Fruit fly (Drosophila melanogaster): Measurements from ENCODE around the gene CG33298.

The CG33298 gene

DNA sequence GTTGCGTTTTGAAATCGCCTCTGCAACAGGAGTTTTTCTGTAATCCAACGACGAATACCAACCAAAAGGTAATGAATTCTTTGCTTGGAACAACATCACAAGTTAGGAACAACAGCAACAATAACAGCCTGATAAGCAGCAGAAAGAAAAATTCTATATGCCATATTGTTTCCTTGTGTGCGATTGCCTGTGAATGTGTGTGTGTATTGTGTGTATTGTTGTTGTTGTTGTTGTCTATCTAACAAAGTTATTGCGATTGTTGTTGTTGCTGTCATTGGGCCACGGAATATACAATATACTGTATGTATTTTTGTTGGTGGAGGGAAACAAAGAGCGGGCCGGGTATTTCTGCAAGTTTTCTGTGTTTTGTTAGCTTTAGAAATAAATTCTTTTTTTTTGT lies 73.9 kb downstream of the CG33298 start:
- TF ChIP-seq ey (GFP tag; optimal IDR thresholded peaks at IDR 0.05) (no peak), br (GFP tag; optimal IDR thresholded peaks at IDR 0.05) (no peak), Mio (GFP tag; optimal IDR thresholded peaks at IDR 0.05) (no peak), CrebA (GFP tag; optimal IDR thresholded peaks at IDR 0.05; ENCODE audit: borderline replicate concordance) (no peak), Dfd (GFP tag; optimal IDR thresholded peaks at IDR 0.05) (no peak), Dif (GFP tag; optimal IDR thresholded peaks at IDR 0.05; ENCODE audit: partially characterized antibody) (no peak), woc (GFP tag; optimal IDR thresholded peaks at IDR 0.05) (no peak), lola (GFP tag; optimal IDR thresholded peaks at IDR 0.05) (no peak), GATAd (GFP tag; optimal IDR thresholded peaks at IDR 0.05) (no peak), dl (GFP tag; optimal IDR thresholded peaks at IDR 0.05; ENCODE audit: insufficient read depth in 1 of 2, partially characterized antibody in 2 of 2) (no peak), Vsx2 (GFP tag; optimal IDR thresholded peaks at IDR 0.05; ENCODE audit: partially characterized antibody) (no peak), psq (GFP tag; optimal IDR thresholded peaks at IDR 0.05) (no peak), HLH106 (tag; optimal IDR thresholded peaks at IDR 0.05) (no peak), Rel (GFP tag; optimal IDR thresholded peaks at IDR 0.05) (no peak), Rel (tag; optimal IDR thresholded peaks at IDR 0.05) (no peak), Abd-B (GFP tag; optimal IDR thresholded peaks at IDR 0.05) (no peak), sage (GFP tag; optimal IDR thresholded peaks at IDR 0.05) (no peak), dmrt93B (GFP tag; optimal IDR thresholded peaks at IDR 0.05) (no peak), Hr83 (GFP tag; optimal IDR thresholded peaks at IDR 0.05; ENCODE audit: poor library complexity, severe bottlenecking) (no peak)

- TF ChIP-seq CG9705 (GFP tag; optimal IDR thresholded peaks at IDR 0.05) (peak; percentile 82), dl (GFP tag; optimal IDR thresholded peaks at IDR 0.05; ENCODE audit: insufficient read depth in 1 of 2, partially characterized antibody in 2 of 2) (no peak), Sp1 (GFP tag; optimal IDR thresholded peaks at IDR 0.05) (peak; percentile 95), brk (GFP tag; optimal IDR thresholded peaks at IDR 0.05) (no peak), CG32264 (GFP tag; optimal IDR thresholded peaks at IDR 0.05) (peak; percentile 61), psq (GFP tag; optimal IDR thresholded peaks at IDR 0.05) (peak; percentile 93), sage (GFP tag; optimal IDR thresholded peaks at IDR 0.05) (peak; percentile 93), br (GFP tag; optimal IDR thresholded peaks at IDR 0.05) (peak; percentile 90), HLH106 (tag; optimal IDR thresholded peaks at IDR 0.05) (peak; percentile 94), Jra (GFP tag; optimal IDR thresholded peaks at IDR 0.05) (peak; percentile 35), Hnf4 (GFP tag; optimal IDR thresholded peaks at IDR 0.05) (peak; percentile 73), Dif (GFP tag; optimal IDR thresholded peaks at IDR 0.05; ENCODE audit: partially characterized antibody) (no peak), Abd-B (GFP tag; optimal IDR thresholded peaks at IDR 0.05) (no peak), dmrt93B (GFP tag; optimal IDR thresholded peaks at IDR 0.05) (peak; percentile 91), CrebA (GFP tag; optimal IDR thresholded peaks at IDR 0.05; ENCODE audit: borderline replicate concordance) (peak; percentile 78), sv (GFP tag; optimal IDR thresholded peaks at IDR 0.05) (peak; percentile 94), ey (GFP tag; optimal IDR thresholded peaks at IDR 0.05) (peak; percentile 87), jim (GFP tag; optimal IDR thresholded peaks at IDR 0.05) (no peak), Myc (optimal IDR thresholded peaks at IDR 0.05) (no peak), Vsx2 (GFP tag; optimal IDR thresholded peaks at IDR 0.05; ENCODE audit: partially characterized antibody) (no peak), fru (GFP tag; optimal IDR thresholded peaks at IDR 0.05) (peak; percentile 94), N (GFP tag; optimal IDR thresholded peaks at IDR 0.05) (no peak), lola (GFP tag; optimal IDR thresholded peaks at IDR 0.05) (no peak), foxo (GFP tag; optimal IDR thresholded peaks at IDR 0.05) (peak; percentile 70 to 90), tai (GFP tag; optimal IDR thresholded peaks at IDR 0.05) (no peak), h (GFP tag; optimal IDR thresholded peaks at IDR 0.05) (peak; percentile 95), GATAd (GFP tag; optimal IDR thresholded peaks at IDR 0.05) (no peak), OdsH (GFP tag; optimal IDR thresholded peaks at IDR 0.05) (peak; percentile 95), Dfd (GFP tag; optimal IDR thresholded peaks at IDR 0.05) (peak; percentile 95), woc (GFP tag; optimal IDR thresholded peaks at IDR 0.05) (peak; percentile 85), dsf (GFP tag; optimal IDR thresholded peaks at IDR 0.05; ENCODE audit: borderline replicate concordance) (peak; percentile 63), pan (optimal IDR thresholded peaks at IDR 0.05) (no peak), usp (GFP tag; optimal IDR thresholded peaks at IDR 0.05) (no peak), Hr83 (GFP tag; optimal IDR thresholded peaks at IDR 0.05; ENCODE audit: poor library complexity, severe bottlenecking) (no peak), Hr78 (GFP tag; optimal IDR thresholded peaks at IDR 0.05) (no peak), Rel (GFP tag; optimal IDR thresholded peaks at IDR 0.05) (peak; percentile 88), Rel (tag; optimal IDR thresholded peaks at IDR 0.05) (peak; percentile 55), Mio (GFP tag; optimal IDR thresholded peaks at IDR 0.05) (peak; percentile 61), rgr (GFP tag; optimal IDR thresholded peaks at IDR 0.05) (peak; percentile 93)
These were observed 74.5 kb downstream of the CG33298 start for dm6 chr2L:9569588-9570434.
